Worm (Caenorhabditis elegans) whole organism, L4/young adult: ENCODE measurements around the gene ttr-28.

ENCODE experiments used
- W03F9.2 ChIP-seq: fragments of 150-350 bp; optimal IDR thresholded peaks from 2 replicates; lab custom pipeline; 2014; ENCODE audit warnings: missing biosample characterization, missing genetic modification characterization
- dao-5 ChIP-seq: sonication (generic microtip); optimal IDR thresholded peaks from 2 replicates; lab custom pipeline; 2016; ENCODE audit warnings: missing genotype, missing genetic modification characterization, moderate library complexity, missing compliant biosample characterization
- him-1 ChIP-seq: sonication (generic microtip); optimal IDR thresholded peaks from 2 replicates; lab custom pipeline; 2016; ENCODE audit warnings: missing genotype, missing genetic modification reagents, missing genetic modification characterization, missing compliant biosample characterization

DNA sequence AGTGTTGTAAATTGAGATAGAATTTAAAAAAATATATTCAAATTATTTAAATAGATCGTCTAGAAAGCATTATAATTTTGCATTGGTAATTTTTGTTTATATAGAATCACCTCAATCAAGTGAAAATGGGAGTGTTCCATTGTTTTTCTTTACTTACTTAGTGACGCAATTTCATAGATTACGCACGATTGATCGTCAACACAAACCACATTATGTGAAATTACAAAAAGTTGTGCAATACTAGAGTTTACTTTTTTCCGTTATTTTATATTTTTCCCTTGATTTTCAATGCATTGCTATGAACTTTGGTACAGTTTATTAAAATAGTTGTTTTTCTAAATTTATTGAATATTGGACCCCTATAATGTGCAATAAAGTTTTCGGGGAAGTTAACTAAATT is 34.5 kb upstream of the ttr-28 start, which contains the start of gene T16G1.5:
- TF ChIP-seq him-1 (tag; lab: Kevin White, UChicago) (no peak), dao-5 (tag; lab: Kevin White, UChicago) (no peak), W03F9.2 (tag; lab: Kevin White, UChicago) (no peak)
